Worm (Caenorhabditis elegans) whole organism, late embryonic: ENCODE data around the gene H40L08.3.

Source experiments
- C38D4.7 ChIP-seq: fragments of 200-800 bp; sonication (Bioruptor generic); optimal IDR thresholded peaks from 2 replicates; lab custom pipeline; 2018; ENCODE audit warnings: mild to moderate bottlenecking, missing genetic modification characterization, moderate library complexity, missing compliant biosample characterization
- F13H6.1 ChIP-seq: sonication (generic microtip); optimal IDR thresholded peaks from 2 replicates; lab custom pipeline; 2016; ENCODE audit warnings: missing genetic modification characterization, missing compliant biosample characterization
- K09A11.1 ChIP-seq: sonication (generic microtip); optimal IDR thresholded peaks from 2 replicates; lab custom pipeline; 2017; ENCODE audit warnings: antibody characterized with exemption, mild to moderate bottlenecking, missing genetic modification characterization, missing compliant biosample characterization; ENCODE audit not compliant: insufficient read depth
- T23F11.4 ChIP-seq: fragments of 200-800 bp; sonication (Bioruptor generic); optimal IDR thresholded peaks from 2 replicates; lab custom pipeline; 2018; ENCODE audit warnings: mild to moderate bottlenecking, missing genetic modification characterization, missing compliant biosample characterization
- ahr-1 ChIP-seq: sonication (generic microtip); optimal IDR thresholded peaks from 2 replicates; lab custom pipeline; 2016; ENCODE audit warnings: missing genetic modification characterization, missing compliant biosample characterization
- ama-1 ChIP-seq: fragments of 150-350 bp; optimal IDR thresholded peaks from 2 replicates; lab custom pipeline; 2014
- ceh-14 ChIP-seq: sonication (generic microtip); optimal IDR thresholded peaks from 2 replicates; lab custom pipeline; 2016; ENCODE audit warnings: missing genotype, missing genetic modification characterization, missing compliant biosample characterization
- ceh-18 ChIP-seq: sonication (generic microtip); optimal IDR thresholded peaks from 2 replicates; lab custom pipeline; 2016; ENCODE audit warnings: missing genetic modification characterization, missing compliant biosample characterization
- ceh-2 ChIP-seq: sonication (generic microtip); optimal IDR thresholded peaks from 2 replicates; lab custom pipeline; 2016; ENCODE audit warnings: missing genotype, missing genetic modification characterization, missing compliant biosample characterization
- ceh-24 ChIP-seq: sonication (generic microtip); optimal IDR thresholded peaks from 2 replicates; lab custom pipeline; 2016; ENCODE audit warnings: mild to moderate bottlenecking, missing genetic modification characterization, missing compliant biosample characterization
- ceh-30 ChIP-seq: fragments of 150-350 bp; optimal IDR thresholded peaks from 2 replicates; lab custom pipeline; 2014; ENCODE audit warnings: missing biosample characterization, missing genetic modification characterization
- ceh-48 ChIP-seq: sonication (generic microtip); optimal IDR thresholded peaks from 2 replicates; lab custom pipeline; 2016; ENCODE audit warnings: missing genetic modification characterization, inconsistent platforms, missing compliant biosample characterization
- ceh-6 ChIP-seq: fragments of 200-800 bp; sonication (Bioruptor generic); optimal IDR thresholded peaks from 2 replicates; lab custom pipeline; 2018; ENCODE audit warnings: mild to moderate bottlenecking, missing genetic modification characterization, missing compliant biosample characterization
- che-1 ChIP-seq: sonication (generic microtip); optimal IDR thresholded peaks from 2 replicates; lab custom pipeline; 2016; ENCODE audit warnings: mild to moderate bottlenecking, missing genetic modification characterization, missing compliant biosample characterization
- elt-4 ChIP-seq: sonication (generic microtip); optimal IDR thresholded peaks from 2 replicates; lab custom pipeline; 2016; ENCODE audit warnings: missing genetic modification characterization, missing compliant biosample characterization
- eyg-1 ChIP-seq: sonication (generic microtip); optimal IDR thresholded peaks from 2 replicates; lab custom pipeline; 2016; ENCODE audit warnings: missing genotype, missing genetic modification characterization, missing compliant biosample characterization
- fax-1 ChIP-seq: sonication (generic microtip); optimal IDR thresholded peaks from 2 replicates; lab custom pipeline; 2016; ENCODE audit warnings: missing genotype, missing genetic modification characterization, missing compliant biosample characterization
- fkh-10 ChIP-seq: fragments of 150-350 bp; optimal IDR thresholded peaks from 2 replicates; lab custom pipeline; 2014; ENCODE audit warnings: missing biosample characterization, missing genetic modification reagents, missing genetic modification characterization
- hlh-13 ChIP-seq: fragments of 200-800 bp; sonication (Bioruptor generic); optimal IDR thresholded peaks from 2 replicates; lab custom pipeline; 2018; ENCODE audit warnings: mild to moderate bottlenecking, missing genetic modification characterization, missing compliant biosample characterization
- hlh-30 ChIP-seq: sonication (generic microtip); optimal IDR thresholded peaks from 2 replicates; lab custom pipeline; 2017; ENCODE audit warnings: antibody characterized with exemption, missing genetic modification characterization, missing compliant biosample characterization; ENCODE audit not compliant: insufficient read depth
- hlh-6 ChIP-seq: sonication (generic microtip); optimal IDR thresholded peaks from 2 replicates; lab custom pipeline; 2016; ENCODE audit warnings: missing genotype, missing genetic modification characterization, missing compliant biosample characterization
- lim-6 ChIP-seq: sonication (generic microtip); optimal IDR thresholded peaks from 2 replicates; lab custom pipeline; 2016; ENCODE audit warnings: missing genetic modification characterization, missing compliant biosample characterization
- mec-3 ChIP-seq: sonication (generic microtip); optimal IDR thresholded peaks from 2 replicates; lab custom pipeline; 2016; ENCODE audit warnings: borderline replicate concordance, missing genetic modification characterization, missing compliant biosample characterization
- nfya-1 ChIP-seq: sonication (generic microtip); optimal IDR thresholded peaks from 2 replicates; lab custom pipeline; 2017; ENCODE audit warnings: missing genetic modification characterization, mild to moderate bottlenecking, missing compliant biosample characterization, antibody characterized with exemption, moderate library complexity
- npax-4 ChIP-seq: sonication (generic microtip); optimal IDR thresholded peaks from 2 replicates; lab custom pipeline; 2016; ENCODE audit warnings: missing genetic modification characterization, missing compliant biosample characterization
- odd-2 ChIP-seq: sonication (generic microtip); optimal IDR thresholded peaks from 2 replicates; lab custom pipeline; 2017; ENCODE audit warnings: antibody characterized with exemption, mild to moderate bottlenecking, missing genetic modification characterization, missing compliant biosample characterization
- pag-3 ChIP-seq: sonication (generic microtip); optimal IDR thresholded peaks from 2 replicates; lab custom pipeline; 2016; ENCODE audit warnings: missing compliant biosample characterization, missing genetic modification characterization, borderline replicate concordance
- pax-1 ChIP-seq: fragments of 150-350 bp; optimal IDR thresholded peaks from 2 replicates; lab custom pipeline; 2014; ENCODE audit warnings: missing biosample characterization, missing genetic modification characterization
- pha-4 ChIP-seq: fragments of 150-350 bp; optimal IDR thresholded peaks from 2 replicates; lab custom pipeline; 2018; ENCODE audit warnings: missing biosample characterization, missing genetic modification reagents, missing genetic modification characterization
- pqm-1 ChIP-seq: sonication (generic microtip); optimal IDR thresholded peaks from 2 replicates; lab custom pipeline; 2016; ENCODE audit warnings: missing genetic modification characterization, missing compliant biosample characterization
- pros-1 ChIP-seq: fragments of 150-350 bp; optimal IDR thresholded peaks from 2 replicates; lab custom pipeline; 2014; ENCODE audit warnings: missing biosample characterization, missing genetic modification reagents, missing genetic modification characterization
- rnt-1 ChIP-seq: sonication (generic microtip); optimal IDR thresholded peaks from 2 replicates; lab custom pipeline; 2016; ENCODE audit warnings: missing genetic modification characterization, missing compliant biosample characterization
- sdc-2 ChIP-seq: sonication (generic microtip); optimal IDR thresholded peaks from 2 replicates; lab custom pipeline; 2016; ENCODE audit warnings: missing genotype, missing genetic modification characterization, missing compliant biosample characterization
- sox-2 ChIP-seq: fragments of 200-800 bp; sonication (Bioruptor generic); IDR thresholded peaks from 2 replicates; pipeline ENCODE4 v1.3.6; 2022; ENCODE audit warnings: missing genetic modification reagents, missing genetic modification characterization, missing compliant biosample characterization
- sox-4 ChIP-seq: sonication (generic microtip); optimal IDR thresholded peaks from 2 replicates; lab custom pipeline; 2017; ENCODE audit warnings: mild to moderate bottlenecking, missing genetic modification characterization, inconsistent platforms, missing compliant biosample characterization
- syd-9 ChIP-seq: sonication (generic microtip); optimal IDR thresholded peaks from 2 replicates; lab custom pipeline; 2016; ENCODE audit warnings: mild to moderate bottlenecking, missing genetic modification characterization, moderate library complexity, missing compliant biosample characterization
- tbx-2 ChIP-seq: sonication (generic microtip); optimal IDR thresholded peaks from 2 replicates; lab custom pipeline; 2016; ENCODE audit warnings: missing genetic modification characterization, missing compliant biosample characterization
- tbx-7 ChIP-seq: sonication (generic microtip); optimal IDR thresholded peaks from 2 replicates; lab custom pipeline; 2016; ENCODE audit warnings: missing genotype, missing genetic modification characterization, missing compliant biosample characterization
- ttx-3 ChIP-seq: sonication (generic microtip); optimal IDR thresholded peaks from 2 replicates; lab custom pipeline; 2016; ENCODE audit warnings: missing genetic modification reagents, missing genetic modification characterization, missing compliant biosample characterization
- unc-3 ChIP-seq, 2 experiments: fragments of 200-800 bp in 1 of 2; sonication (Bioruptor generic) in 1 of 2; sonication (generic microtip) in 1 of 2; conservative IDR thresholded peaks in 1 of 2; optimal IDR thresholded peaks in 1 of 2; 2 replicates each; pipeline versions ENCODE4 v1.3.6 to Lab custom; 2016 to 2022; ENCODE audit warnings: missing compliant biosample characterization in 2 of 2, missing genetic modification characterization in 2 of 2, missing genetic modification reagents in 1 of 2
- unc-42 ChIP-seq: sonication (generic microtip); optimal IDR thresholded peaks from 2 replicates; lab custom pipeline; 2016; ENCODE audit warnings: missing genotype, missing genetic modification characterization, missing compliant biosample characterization
- unc-55 ChIP-seq: sonication (generic microtip); optimal IDR thresholded peaks from 2 replicates; lab custom pipeline; 2017; ENCODE audit warnings: missing biosample characterization, missing genetic modification reagents, missing genetic modification characterization
- unc-86 ChIP-seq: sonication (generic microtip); optimal IDR thresholded peaks from 2 replicates; lab custom pipeline; 2016; ENCODE audit warnings: missing genetic modification characterization, missing compliant biosample characterization
- zip-5 ChIP-seq: sonication (generic microtip); optimal IDR thresholded peaks from 2 replicates; lab custom pipeline; 2016; ENCODE audit warnings: missing genetic modification characterization, missing compliant biosample characterization

H40L08.3 gene

DNA sequence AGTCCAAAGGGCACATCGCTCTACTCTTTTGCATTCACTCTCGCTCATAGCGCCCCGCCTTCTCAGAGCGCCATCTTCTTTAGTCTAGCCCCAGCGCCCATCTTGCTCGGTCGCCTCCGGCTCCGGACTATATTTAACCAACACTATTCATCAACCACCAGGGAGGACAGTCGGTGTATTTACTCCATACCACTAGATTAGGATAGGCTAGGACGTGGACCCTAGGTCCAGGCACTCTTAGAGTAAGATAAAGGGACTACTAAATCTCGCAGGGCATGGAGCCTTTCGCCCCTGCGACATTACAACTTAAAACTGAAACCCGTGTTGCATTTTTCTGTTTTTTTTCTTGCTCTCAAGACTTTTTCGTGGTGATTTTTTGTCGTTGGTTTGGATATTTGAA lies 28.4 kb downstream of the H40L08.3 start:
- TF ChIP-seq ceh-6 (GFP tag; lab: Kevin White, UChicago) (no peak), tbx-2 (tag; lab: Kevin White, UChicago) (no peak), unc-3 (GFP tag; conservative IDR thresholded peaks at IDR 0.05; lab: Robert Waterston, UW) (no peak), unc-3 (tag; optimal IDR thresholded peaks at IDR 0.05; lab: Kevin White, UChicago) (no peak), elt-4 (tag; lab: Kevin White, UChicago) (no peak), ceh-24 (tag; lab: Kevin White, UChicago) (no peak), hlh-13 (GFP tag; lab: Kevin White, UChicago) (no peak), sox-2 (no peak), ahr-1 (no peak), pqm-1 (tag; lab: Kevin White, UChicago) (no peak), unc-42 (tag; lab: Kevin White, UChicago) (no peak), tbx-7 (tag; lab: Kevin White, UChicago) (no peak), odd-2 (tag; lab: Kevin White, UChicago) (no peak), ceh-30 (tag; lab: Kevin White, UChicago) (no peak), npax-4 (no peak), pax-1 (tag; lab: Kevin White, UChicago) (no peak), rnt-1 (no peak), lim-6 (tag; lab: Kevin White, UChicago) (no peak), eyg-1 (tag; lab: Kevin White, UChicago) (no peak)

DNA sequence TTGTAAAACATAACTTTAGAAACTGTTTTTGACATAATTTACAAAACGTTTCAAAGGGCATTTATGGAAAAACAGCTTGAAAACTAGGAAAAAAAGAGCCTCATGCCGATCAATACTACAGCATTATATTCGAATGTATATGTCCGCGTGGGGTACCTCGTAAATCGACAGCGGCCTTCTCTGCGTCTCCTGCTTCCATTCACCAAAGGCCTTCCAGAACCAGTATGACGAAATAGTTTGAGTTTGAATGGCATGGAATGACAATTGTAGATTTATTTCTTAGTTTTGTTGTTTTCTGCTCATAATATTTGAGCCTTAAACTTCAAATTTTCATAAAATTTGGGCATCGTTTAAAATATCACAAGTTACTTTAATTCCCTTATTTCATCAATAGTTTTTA lies 30.5 kb downstream of the H40L08.3 start:
- TF ChIP-seq F13H6.1 (tag; lab: Kevin White, UChicago) (no peak), K09A11.1 (tag; lab: Kevin White, UChicago) (no peak)

DNA sequence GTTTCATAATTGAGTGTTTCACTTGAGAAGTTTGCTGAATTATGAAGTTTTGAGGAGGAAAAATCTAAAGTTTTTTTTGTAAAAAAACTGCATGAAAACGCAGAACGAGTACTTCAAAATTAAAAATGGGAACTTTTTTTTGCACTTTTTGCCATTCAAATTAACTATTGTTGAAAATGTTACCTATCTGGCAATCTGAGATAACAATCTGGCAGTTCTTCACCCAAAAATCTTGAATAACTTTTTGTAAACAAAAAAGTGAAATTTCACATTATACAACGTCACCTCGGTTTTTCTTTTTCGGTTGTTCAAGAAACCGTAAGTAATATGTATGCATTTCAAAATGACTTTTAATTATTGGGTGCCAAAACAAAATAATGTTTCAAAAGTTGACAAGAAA lies 33.3 kb downstream of the H40L08.3 start:
- no peak for TF ChIP-seq lim-6 (tag; lab: Kevin White, UChicago)
- TF ChIP-seq T23F11.4 (GFP tag; lab: Kevin White, UChicago), result no peak
- TF ChIP-seq syd-9 (tag; lab: Kevin White, UChicago), result no peak
- TF ChIP-seq pros-1 (tag; lab: Kevin White, UChicago), result no peak
- no peak for TF ChIP-seq npax-4
- no peak for TF ChIP-seq ceh-48 (tag; lab: Kevin White, UChicago)
- no peak for TF ChIP-seq sdc-2

DNA sequence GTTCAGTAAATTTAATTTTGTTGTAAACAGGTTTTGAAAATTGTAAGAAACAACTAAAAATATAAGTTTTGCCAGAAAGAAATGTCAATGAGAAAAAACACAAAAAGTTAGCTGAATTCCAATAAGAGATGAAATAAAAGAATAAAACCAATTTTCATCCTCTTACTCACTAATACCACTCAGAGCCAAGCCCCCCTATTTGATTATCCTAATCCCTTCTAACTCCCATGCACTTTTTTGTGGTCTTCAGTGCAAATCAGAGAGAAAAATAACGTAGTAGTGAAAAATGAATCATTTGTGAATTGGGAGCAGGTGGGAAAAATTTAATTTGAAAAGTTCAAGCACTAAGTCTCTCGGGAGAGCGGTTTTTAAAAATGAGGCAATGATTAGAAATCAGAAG lies 34.6 kb downstream of the H40L08.3 start:
- TF ChIP-seq unc-42 (tag; lab: Kevin White, UChicago) (peak; percentile 83), syd-9 (tag; lab: Kevin White, UChicago) (no peak)

DNA sequence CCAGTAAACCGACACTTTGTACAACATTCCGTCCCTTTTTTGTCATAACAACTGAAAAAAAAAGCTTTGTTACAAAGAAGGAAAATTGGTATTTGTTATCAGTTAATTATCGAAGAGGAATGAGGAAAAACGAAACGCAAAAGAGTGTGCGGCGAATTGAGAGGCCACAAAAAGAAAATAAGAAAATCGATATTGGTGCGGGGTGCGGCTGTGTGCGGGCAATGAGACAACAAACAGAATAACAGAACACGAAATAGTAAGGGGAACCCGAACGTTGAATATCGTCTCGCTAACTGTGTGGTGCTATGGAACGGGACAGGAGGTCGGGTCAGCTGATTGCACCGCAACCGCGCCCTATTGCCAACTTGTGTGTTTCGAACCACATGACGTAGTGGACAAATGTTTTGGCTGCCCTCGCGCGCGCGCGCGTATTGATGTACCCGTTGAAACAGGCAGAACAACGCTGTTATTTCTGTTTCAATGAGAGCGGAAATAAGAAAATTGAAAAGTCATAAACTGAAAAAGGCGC lies 35.3 kb downstream of the H40L08.3 start, which contains the start of gene C18B12.4:
Gene C18B12.4 (minus strand): TSS at position 51 of the 529 bp plus-strand sequence.
- peak; percentile 50 for TF ChIP-seq ceh-48 (tag; lab: Kevin White, UChicago)
- TF ChIP-seq unc-55 (GFP tag; lab: Kevin White, UChicago), result peak; percentile 80
- TF ChIP-seq sdc-2, result peak; percentile 88
- no peak for TF ChIP-seq fax-1 (tag; lab: Kevin White, UChicago)
- no peak for TF ChIP-seq che-1 (tag; lab: Kevin White, UChicago)
- TF ChIP-seq odd-2 (tag; lab: Kevin White, UChicago), result no peak
- no peak for TF ChIP-seq unc-86 (tag; lab: Kevin White, UChicago)
- TF ChIP-seq hlh-13 (GFP tag; lab: Kevin White, UChicago), result no peak
- peak; percentile 83 for TF ChIP-seq ceh-18 (tag; lab: Kevin White, UChicago)
- TF ChIP-seq ama-1, result no peak
- peak; percentile 99 for TF ChIP-seq hlh-30 (tag; lab: Kevin White, UChicago)
- no peak for TF ChIP-seq pha-4 (tag; lab: Kevin White, UChicago)
- no peak for TF ChIP-seq C38D4.7 (GFP tag; lab: Kevin White, UChicago)
- no peak for TF ChIP-seq pax-1 (tag; lab: Kevin White, UChicago)
- no peak for TF ChIP-seq sox-4
- TF ChIP-seq hlh-6 (tag; lab: Kevin White, UChicago), result no peak
- TF ChIP-seq mec-3, result no peak
- TF ChIP-seq ttx-3 (tag; lab: Kevin White, UChicago), result no peak
- TF ChIP-seq zip-5 (tag; lab: Kevin White, UChicago), result no peak
- TF ChIP-seq ceh-14 (tag; lab: Kevin White, UChicago), result peak; percentile 33
- no peak for TF ChIP-seq fkh-10 (GFP tag; lab: Kevin White, UChicago)
- TF ChIP-seq tbx-2 (tag; lab: Kevin White, UChicago), result peak; percentile 68
- peak; percentile 65 for TF ChIP-seq ceh-2 (tag; lab: Kevin White, UChicago)
- TF ChIP-seq pag-3 (tag; lab: Kevin White, UChicago), result no peak
- TF ChIP-seq ceh-6 (GFP tag; lab: Kevin White, UChicago), result no peak
- TF ChIP-seq nfya-1 (tag; lab: Kevin White, UChicago), result peak; percentile 72
- TF ChIP-seq ceh-24 (tag; lab: Kevin White, UChicago), result no peak
